Worm (Caenorhabditis elegans): ENCODE measurements around the gene grl-4.

DNA sequence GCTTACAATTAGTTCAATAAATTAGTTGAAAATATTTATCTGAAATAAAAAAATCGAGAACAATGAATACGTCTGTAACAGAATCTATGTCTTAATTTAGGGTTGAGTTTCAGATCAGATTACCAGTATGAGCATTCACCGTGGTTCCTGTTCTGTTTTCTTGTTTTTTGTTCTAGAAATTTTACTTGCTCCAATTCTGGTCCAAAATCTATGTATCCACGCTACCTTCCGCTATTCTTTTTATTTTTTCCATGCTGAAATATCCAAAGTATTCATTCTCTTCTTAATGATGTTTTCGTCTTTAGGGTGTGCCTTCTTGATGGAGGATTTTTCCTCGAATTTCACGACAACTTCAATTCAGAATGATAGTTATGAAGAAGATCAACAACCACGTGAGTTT, 5.2 kb downstream of the grl-4 start, which contains the start of gene npr-27:
- TF ChIP-seq F52B5.7 (tag; optimal IDR thresholded peaks at IDR 0.05) (no peak), hrde-1 (tag; optimal IDR thresholded peaks at IDR 0.05; ENCODE audit: borderline replicate concordance) (no peak)
